Fruit fly (Drosophila melanogaster) whole organism, embryonic: ENCODE data around the gene STUB1.

Experiments
- B-H1 ChIP-seq: fragments of 200-800 bp; sonication (Bioruptor generic); IDR thresholded peaks from 3 replicates; pipeline ENCODE4 v1.3.6; 2022; ENCODE audit warnings: missing biosample characterization, missing genetic modification characterization
- CG10147 ChIP-seq: fragments of 200-800 bp; sonication (Bioruptor generic); optimal IDR thresholded peaks from 2 replicates; lab custom pipeline; 2019; ENCODE audit warnings: missing biosample characterization, mild to moderate bottlenecking, missing genetic modification characterization, moderate library complexity
- CG10321 ChIP-seq: fragments of 200-800 bp; sonication (Bioruptor generic); IDR thresholded peaks from 2 replicates; pipeline ENCODE4 v1.3.6; 2022; ENCODE audit warnings: missing biosample characterization, missing genetic modification characterization
- CG10979 ChIP-seq: fragments of 200-800 bp; sonication (Bioruptor generic); optimal IDR thresholded peaks from 2 replicates; lab custom pipeline; 2018; ENCODE audit warnings: missing biosample characterization, mild to moderate bottlenecking, missing genetic modification characterization, moderate library complexity
- CG13123 ChIP-seq: fragments of 200-800 bp; sonication (Bioruptor generic); optimal IDR thresholded peaks from 2 replicates; lab custom pipeline; 2016; ENCODE audit warnings: missing biosample characterization, missing genetic modification characterization
- CG14710 ChIP-seq: fragments of 200-800 bp; sonication (Bioruptor generic); optimal IDR thresholded peaks from 3 replicates; lab custom pipeline; 2019; ENCODE audit warnings: missing biosample characterization, mild to moderate bottlenecking, missing genetic modification characterization, moderate library complexity
- CG15011 ChIP-seq: fragments of 200-800 bp; sonication (Bioruptor generic); optimal IDR thresholded peaks from 3 replicates; lab custom pipeline; 2018; ENCODE audit warnings: missing biosample characterization, mild to moderate bottlenecking, missing genetic modification characterization
- CG15073 ChIP-seq: fragments of 200-800 bp; sonication (Bioruptor generic); optimal IDR thresholded peaks from 2 replicates; lab custom pipeline; 2016; ENCODE audit warnings: missing biosample characterization, missing genetic modification characterization
- CG1602 ChIP-seq: fragments of 200-800 bp; sonication (Bioruptor generic); optimal IDR thresholded peaks from 3 replicates; lab custom pipeline; 2016; ENCODE audit warnings: missing biosample characterization, missing genetic modification characterization
- CG1603 ChIP-seq: fragments of 200-800 bp; sonication (Bioruptor generic); optimal IDR thresholded peaks from 2 replicates; lab custom pipeline; 2019; ENCODE audit warnings: missing biosample characterization, mild to moderate bottlenecking, missing genetic modification characterization, moderate library complexity
- CG16813 ChIP-seq: fragments of 200-800 bp; sonication (Bioruptor generic); IDR thresholded peaks from 3 replicates; pipeline ENCODE4 v1.3.6; 2022; ENCODE audit warnings: missing biosample characterization, missing genetic modification characterization; ENCODE audit not compliant: partially characterized antibody
- CG17385 ChIP-seq: fragments of 200-800 bp; sonication (Bioruptor generic); optimal IDR thresholded peaks from 3 replicates; lab custom pipeline; 2018; ENCODE audit warnings: missing biosample characterization, mild to moderate bottlenecking, missing genetic modification characterization
- CG30020 ChIP-seq: fragments of 200-800 bp; optimal IDR thresholded peaks from 2 replicates; lab custom pipeline; 2019; ENCODE audit warnings: missing biosample characterization, mild to moderate bottlenecking, missing genetic modification characterization, moderate library complexity
- CG30403 ChIP-seq: fragments of 200-800 bp; sonication (Bioruptor generic); optimal IDR thresholded peaks from 3 replicates; lab custom pipeline; 2016; ENCODE audit warnings: missing biosample characterization, missing genetic modification characterization
- CG6689 ChIP-seq: fragments of 200-800 bp; sonication (Bioruptor generic); IDR thresholded peaks from 2 replicates; pipeline ENCODE4 v1.3.6; 2022; ENCODE audit warnings: missing biosample characterization, missing genetic modification characterization
- CG7271 ChIP-seq: fragments of 200-800 bp; sonication (Bioruptor generic); optimal IDR thresholded peaks from 2 replicates; lab custom pipeline; 2018; ENCODE audit warnings: missing biosample characterization, mild to moderate bottlenecking, missing genetic modification characterization, moderate library complexity
- CG7372 ChIP-seq: fragments of 200-800 bp; sonication (Bioruptor generic); IDR thresholded peaks from 2 replicates; pipeline ENCODE4 v1.3.6; 2022; ENCODE audit warnings: missing biosample characterization, missing genetic modification characterization
- Camta ChIP-seq: fragments of 200-800 bp; sonication (Bioruptor generic); optimal IDR thresholded peaks from 2 replicates; lab custom pipeline; 2016; ENCODE audit warnings: missing biosample characterization, missing genetic modification characterization
- Dll ChIP-seq: fragments of 200-800 bp; sonication (Bioruptor generic); IDR thresholded peaks from 4 replicates; pipeline ENCODE4 v1.3.6; 2022; ENCODE audit warnings: missing biosample characterization, missing genetic modification characterization; ENCODE audit not compliant: partially characterized antibody
- ERR ChIP-seq: fragments of 200-800 bp; sonication (Bioruptor generic); optimal IDR thresholded peaks from 2 replicates; lab custom pipeline; 2016; ENCODE audit warnings: missing biosample characterization, missing genetic modification characterization
- Fer3 ChIP-seq: fragments of 200-800 bp; sonication (Bioruptor generic); optimal IDR thresholded peaks from 2 replicates; lab custom pipeline; 2018; ENCODE audit warnings: missing biosample characterization, mild to moderate bottlenecking, missing genetic modification characterization, moderate library complexity
- HLH3B ChIP-seq: fragments of 200-800 bp; sonication (Bioruptor generic); IDR thresholded peaks from 2 replicates; pipeline ENCODE4 v1.3.6; 2022; ENCODE audit warnings: missing biosample characterization, missing genetic modification characterization
- HLH54F ChIP-seq: fragments of 200-800 bp; sonication (Bioruptor generic); optimal IDR thresholded peaks from 3 replicates; lab custom pipeline; 2016; ENCODE audit warnings: missing biosample characterization, missing genetic modification characterization
- MBD-R2 ChIP-seq: fragments of 200-800 bp; sonication (Bioruptor generic); IDR thresholded peaks from 2 replicates; pipeline ENCODE4 v1.3.6; 2022; ENCODE audit warnings: missing biosample characterization, missing genetic modification characterization
- Oli ChIP-seq: fragments of 200-800 bp; sonication (Bioruptor generic); optimal IDR thresholded peaks from 2 replicates; lab custom pipeline; 2018; ENCODE audit warnings: missing biosample characterization, mild to moderate bottlenecking, missing genetic modification characterization, moderate library complexity
- PHDP ChIP-seq: fragments of 200-800 bp; sonication (Bioruptor generic); optimal IDR thresholded peaks from 3 replicates; lab custom pipeline; 2018; ENCODE audit warnings: missing biosample characterization, mild to moderate bottlenecking, missing genetic modification characterization, moderate library complexity
- Ptx1 ChIP-seq: fragments of 200-800 bp; sonication (Bioruptor generic); IDR thresholded peaks from 2 replicates; pipeline ENCODE4 v1.3.6; 2022; ENCODE audit warnings: missing biosample characterization, missing genetic modification characterization
- Sry-β ChIP-seq: fragments of 200-800 bp; sonication (Bioruptor generic); optimal IDR thresholded peaks from 2 replicates; lab custom pipeline; 2018; ENCODE audit warnings: missing biosample characterization, mild to moderate bottlenecking, missing genetic modification characterization, moderate library complexity
- YL-1 ChIP-seq: fragments of 200-800 bp; sonication (Bioruptor generic); optimal IDR thresholded peaks from 3 replicates; lab custom pipeline; 2017; ENCODE audit warnings: missing biosample characterization, mild to moderate bottlenecking, missing genetic modification characterization
- bbx ChIP-seq: fragments of 200-800 bp; sonication (Bioruptor generic); IDR thresholded peaks from 2 replicates; pipeline ENCODE4 v1.3.6; 2022; ENCODE audit warnings: missing biosample characterization, missing genetic modification characterization; ENCODE audit not compliant: partially characterized antibody
- bigmax ChIP-seq: fragments of 200-800 bp; sonication (Bioruptor generic); optimal IDR thresholded peaks from 2 replicates; lab custom pipeline; 2018; ENCODE audit warnings: missing biosample characterization, mild to moderate bottlenecking, missing genetic modification characterization
- chm ChIP-seq: fragments of 200-800 bp; sonication (Bioruptor generic); IDR thresholded peaks from 2 replicates; pipeline ENCODE4 v1.3.6; 2022; ENCODE audit warnings: missing biosample characterization, missing genetic modification characterization
- crc ChIP-seq: fragments of 200-800 bp; sonication (Bioruptor generic); optimal IDR thresholded peaks from 2 replicates; lab custom pipeline; 2016; ENCODE audit warnings: missing biosample characterization, missing genetic modification characterization
- fd64A ChIP-seq: fragments of 200-800 bp; sonication (Bioruptor generic); optimal IDR thresholded peaks from 3 replicates; lab custom pipeline; 2018; ENCODE audit warnings: missing biosample characterization, mild to moderate bottlenecking, missing genetic modification characterization
- ftz-f1 ChIP-seq: fragments of 200-800 bp; sonication (Bioruptor generic); optimal IDR thresholded peaks from 2 replicates; lab custom pipeline; 2016; ENCODE audit warnings: missing biosample characterization, missing genetic modification characterization
- grn ChIP-seq: fragments of 200-800 bp; sonication (Bioruptor generic); optimal IDR thresholded peaks from 3 replicates; lab custom pipeline; 2017; ENCODE audit warnings: missing biosample characterization, missing genetic modification characterization
- gsb ChIP-seq: fragments of 200-800 bp; sonication (Bioruptor generic); IDR thresholded peaks from 2 replicates; pipeline ENCODE4 v1.3.6; 2022; ENCODE audit warnings: missing biosample characterization, missing genetic modification characterization
- lola ChIP-seq, 3 experiments: fragments of >200 bp in 2 of 3; fragments of 200-800 bp in 1 of 3; sonication (Bioruptor generic) in 1 of 3; optimal IDR thresholded peaks; 2 replicates each; lab custom pipeline; 2017 to 2019; ENCODE audit warnings: missing biosample characterization in 3 of 3, missing genetic modification characterization in 3 of 3, mild to moderate bottlenecking in 1 of 3, moderate library complexity in 1 of 3
- nmo ChIP-seq: fragments of 200-800 bp; sonication (Bioruptor generic); optimal IDR thresholded peaks from 2 replicates; lab custom pipeline; 2018; ENCODE audit warnings: missing biosample characterization, mild to moderate bottlenecking, missing genetic modification characterization, moderate library complexity
- odd ChIP-seq: fragments of 200-800 bp; sonication (Bioruptor generic); optimal IDR thresholded peaks from 2 replicates; lab custom pipeline; 2017; ENCODE audit warnings: missing biosample characterization, mild to moderate bottlenecking, missing genetic modification characterization
- row ChIP-seq: fragments of 200-800 bp; sonication (Bioruptor generic); IDR thresholded peaks from 3 replicates; pipeline ENCODE4 v1.3.6; 2022; ENCODE audit warnings: missing biosample characterization, missing genetic modification characterization
- sens ChIP-seq: fragments of 200-800 bp; sonication (Bioruptor generic); peaks from one replicate; lab custom pipeline; 2016; ENCODE audit warnings: missing biosample characterization, missing genetic modification characterization
- sisA ChIP-seq: fragments of 200-800 bp; sonication (Bioruptor generic); IDR thresholded peaks from 2 replicates; pipeline ENCODE4 v1.3.6; 2022; ENCODE audit warnings: missing biosample characterization, missing genetic modification characterization
- sob ChIP-seq: fragments of 200-800 bp; sonication (Bioruptor generic); IDR thresholded peaks from 2 replicates; pipeline ENCODE4 v1.3.6; 2022; ENCODE audit warnings: missing biosample characterization, missing genetic modification characterization
- ssp ChIP-seq: fragments of 200-800 bp; sonication (Bioruptor generic); IDR thresholded peaks from 2 replicates; pipeline ENCODE4 v1.3.6; 2022; ENCODE audit warnings: missing biosample characterization, missing genetic modification characterization
- tup ChIP-seq: fragments of 200-800 bp; sonication (Bioruptor generic); optimal IDR thresholded peaks from 2 replicates; lab custom pipeline; 2016; ENCODE audit warnings: missing biosample characterization, mild to moderate bottlenecking, missing genetic modification characterization, moderate library complexity
- vvl ChIP-seq: fragments of 200-800 bp; sonication (Bioruptor generic); IDR thresholded peaks from 2 replicates; pipeline ENCODE4 v1.3.6; 2022; ENCODE audit warnings: missing biosample characterization, missing genetic modification characterization
- wek ChIP-seq: fragments of 200-800 bp; sonication (Bioruptor generic); optimal IDR thresholded peaks from 3 replicates; lab custom pipeline; 2018; ENCODE audit warnings: missing biosample characterization, mild to moderate bottlenecking, missing genetic modification characterization, moderate library complexity
- zen ChIP-seq: fragments of 200-800 bp; sonication (Bioruptor generic); optimal IDR thresholded peaks from 3 replicates; lab custom pipeline; 2018; ENCODE audit warnings: missing biosample characterization, mild to moderate bottlenecking, missing genetic modification characterization, moderate library complexity

Gene STUB1

dm6 chr2L:10430802-10431476 lies 6.4 kb upstream of the STUB1 start, which contains the start of the genes Bug22 and TfIIB (continued):
- TF ChIP-seq sens (GFP tag; lab: Kevin White, UChicago), result peak; percentile 92
- TF ChIP-seq row (GFP tag; lab: Robert Waterston, UW), result peak; percentile 91
- TF ChIP-seq Ptx1 (GFP tag; lab: Robert Waterston, UW), result peak; percentile 75
- TF ChIP-seq vvl, result peak; percentile 84
- peak; percentile 83 for TF ChIP-seq HLH54F
- peak; percentile 53 for TF ChIP-seq Camta (GFP tag; lab: Kevin White, UChicago)
- peak; percentile 88 for TF ChIP-seq CG30403 (GFP tag; lab: Kevin White, UChicago)
- TF ChIP-seq YL-1 (GFP tag; lab: Kevin White, UChicago), result peak; percentile 34
- peak; percentile 6 for TF ChIP-seq CG7271 (tag; lab: Kevin White, UChicago)
- TF ChIP-seq ftz-f1 (GFP tag; lab: Kevin White, UChicago), result peak; percentile 58
- TF ChIP-seq CG10979 (tag; lab: Kevin White, UChicago), result peak; percentile 42
- peak; percentile 66 for TF ChIP-seq CG17385
- no peak for TF ChIP-seq CG10321
- TF ChIP-seq nmo, result peak; percentile 77
- TF ChIP-seq CG15073 (GFP tag; lab: Kevin White, UChicago), result no peak
- TF ChIP-seq CG14710 (tag; lab: Kevin White, UChicago), result peak; percentile 79
- peak; percentile 65; the same call in 1 of the 2 replicates for TF ChIP-seq chm (GFP tag; lab: Robert Waterston, UW)
- TF ChIP-seq lola (GFP tag; optimal IDR thresholded peaks at IDR 0.05; lab: Kevin White, UChicago), result peak in 1 of 3 experiments; percentile 54
- peak; percentile 17; the same call in 1 of the 2 replicates for TF ChIP-seq CG7372 (GFP tag; lab: Robert Waterston, UW)
- TF ChIP-seq grn (GFP tag; lab: Kevin White, UChicago), result no peak
- peak; percentile 55; the same call in 2 of the 4 replicates for TF ChIP-seq Dll
- TF ChIP-seq Oli, result no peak
- peak; percentile 15 for TF ChIP-seq odd (GFP tag; lab: Kevin White, UChicago)
- TF ChIP-seq HLH3B (GFP tag; lab: Robert Waterston, UW), result peak; percentile 58
- TF ChIP-seq sob (GFP tag; lab: Robert Waterston, UW), result peak; percentile 68
- peak; percentile 8 for TF ChIP-seq Sry-β (GFP tag; lab: Kevin White, UChicago)
- peak; percentile 65 for TF ChIP-seq CG13123 (GFP tag; lab: Kevin White, UChicago)
- TF ChIP-seq CG10147 (GFP tag; lab: Kevin White, UChicago), result peak; percentile 58
- peak; percentile 85 for TF ChIP-seq CG6689 (GFP tag; lab: Robert Waterston, UW)
- peak; percentile 70 for TF ChIP-seq Fer3 (tag; lab: Kevin White, UChicago)
- TF ChIP-seq CG15011, result no peak
- TF ChIP-seq zen (tag; lab: Kevin White, UChicago), result peak; percentile 46
- no peak for TF ChIP-seq bigmax
- peak; percentile 89 for TF ChIP-seq MBD-R2 (GFP tag; lab: Robert Waterston, UW)
- TF ChIP-seq fd64A (GFP tag; lab: Kevin White, UChicago), result no peak
- TF ChIP-seq CG1603 (tag; lab: Kevin White, UChicago), result peak; percentile 99
- TF ChIP-seq bbx (GFP tag; lab: Robert Waterston, UW), result 0 out of 2 replicates have a peak, but pooled peaks have one; percentile 15
- TF ChIP-seq CG16813 (GFP tag; lab: Robert Waterston, UW), result 0 out of 3 replicates have a peak, but pooled peaks have one; percentile 36
- TF ChIP-seq PHDP (tag; lab: Kevin White, UChicago), result peak; percentile 73
- TF ChIP-seq CG30020 (tag; lab: Kevin White, UChicago), result peak; percentile 98
- peak; percentile 37 for TF ChIP-seq crc
- peak; percentile 61 for TF ChIP-seq tup (GFP tag; lab: Kevin White, UChicago)
- peak; percentile 71 for TF ChIP-seq CG1602 (GFP tag; lab: Kevin White, UChicago)
- TF ChIP-seq ERR, result peak; percentile 35
- TF ChIP-seq sisA (GFP tag; lab: Robert Waterston, UW), result peak; percentile 51
- TF ChIP-seq wek, result peak; percentile 11
- TF ChIP-seq B-H1, result peak; percentile 43; the same call in 1 of the 3 replicates
- 0 out of 2 replicates have a peak, but pooled peaks have one; percentile 30 for TF ChIP-seq gsb
- TF ChIP-seq ssp (GFP tag; lab: Robert Waterston, UW), result peak; percentile 57
